Fruit fly (Drosophila melanogaster): ENCODE measurements around the gene CG1674.

dm6 chr4:276325-276724 is 45.8 kb downstream of the CG1674 start, which contains the start of gene NfI:
- TF ChIP-seq CG6854 (GFP tag; optimal IDR thresholded peaks at IDR 0.05) = no peak
- no peak for TF ChIP-seq CG15269 (tag; optimal IDR thresholded peaks at IDR 0.05)
- no peak for TF ChIP-seq Awh (GFP tag; IDR thresholded peaks at IDR 0.05)
- TF ChIP-seq CG6791 (GFP tag; IDR thresholded peaks at IDR 0.05; ENCODE audit: partially characterized antibody) = no peak
- no peak for TF ChIP-seq CG1603 (tag; optimal IDR thresholded peaks at IDR 0.05)
- no peak for TF ChIP-seq tup (GFP tag; optimal IDR thresholded peaks at IDR 0.05)
- TF ChIP-seq H2.0 (GFP tag; IDR thresholded peaks at IDR 0.05) = no peak
- no peak for TF ChIP-seq dan (GFP tag; IDR thresholded peaks at IDR 0.05)
- TF ChIP-seq Hey (tag; optimal IDR thresholded peaks at IDR 0.05) = no peak
- TF ChIP-seq CoRest (tag; optimal IDR thresholded peaks at IDR 0.05) = no peak
- no peak for TF ChIP-seq CG8478 (optimal IDR thresholded peaks at IDR 0.05)
- TF ChIP-seq grn (GFP tag; optimal IDR thresholded peaks at IDR 0.05) = no peak

All from whole organism, embryonic.